Fruit fly (Drosophila melanogaster) whole organism, embryonic: ENCODE data around the gene CG13476.

Experiments used
- Bgb ChIP-seq: fragments of 200-800 bp; sonication (Bioruptor generic); IDR thresholded peaks from 2 replicates; pipeline ENCODE4 v1.3.6; 2022; ENCODE audit warnings: missing biosample characterization, missing genetic modification characterization; ENCODE audit not compliant: partially characterized antibody
- BtbVII ChIP-seq: fragments of 200-800 bp; sonication (Bioruptor generic); optimal IDR thresholded peaks from 3 replicates; lab custom pipeline; 2017; ENCODE audit warnings: missing biosample characterization, mild to moderate bottlenecking, missing genetic modification characterization
- CG11398 ChIP-seq: fragments of 200-800 bp; sonication (Bioruptor generic); optimal IDR thresholded peaks from 2 replicates; lab custom pipeline; 2016; ENCODE audit warnings: missing biosample characterization, missing genetic modification characterization
- CG12942 ChIP-seq: fragments of 200-800 bp; sonication (Bioruptor generic); optimal IDR thresholded peaks from 3 replicates; lab custom pipeline; 2016; ENCODE audit warnings: missing biosample characterization, missing genetic modification characterization
- CG15696 ChIP-seq: fragments of 200-800 bp; sonication (Bioruptor generic); optimal IDR thresholded peaks from 2 replicates; lab custom pipeline; 2019; ENCODE audit warnings: missing biosample characterization, mild to moderate bottlenecking, missing genetic modification characterization, moderate library complexity
- CG16813 ChIP-seq: fragments of 200-800 bp; sonication (Bioruptor generic); IDR thresholded peaks from 3 replicates; pipeline ENCODE4 v1.3.6; 2022; ENCODE audit warnings: missing biosample characterization, missing genetic modification characterization; ENCODE audit not compliant: partially characterized antibody
- CG17359 ChIP-seq: fragments of 200-800 bp; sonication (Bioruptor generic); optimal IDR thresholded peaks from 3 replicates; lab custom pipeline; 2018; ENCODE audit warnings: missing biosample characterization, mild to moderate bottlenecking, missing genetic modification characterization, moderate library complexity
- CG2120 ChIP-seq: fragments of 200-800 bp; sonication (Bioruptor generic); optimal IDR thresholded peaks from 3 replicates; lab custom pipeline; 2016; ENCODE audit warnings: missing biosample characterization, missing genetic modification characterization
- CG2199 ChIP-seq: fragments of 200-800 bp; sonication (Bioruptor generic); IDR thresholded peaks from 3 replicates; pipeline ENCODE4 v1.3.6; 2022; ENCODE audit warnings: missing biosample characterization, missing genetic modification characterization
- CG2712 ChIP-seq: fragments of 200-800 bp; optimal IDR thresholded peaks from 3 replicates; lab custom pipeline; 2019; ENCODE audit warnings: missing biosample characterization, mild to moderate bottlenecking, missing genetic modification characterization, moderate library complexity
- CG32532 ChIP-seq: fragments of 200-800 bp; sonication (Bioruptor generic); IDR thresholded peaks from 2 replicates; pipeline ENCODE4 v1.3.6; 2022; ENCODE audit warnings: missing biosample characterization, missing genetic modification characterization
- CG32772 ChIP-seq: fragments of 200-800 bp; sonication (Bioruptor generic); IDR thresholded peaks from 2 replicates; pipeline ENCODE4 v1.3.6; 2022; ENCODE audit warnings: missing biosample characterization, missing genetic modification characterization
- CG4424 ChIP-seq: fragments of 200-800 bp; sonication (Bioruptor generic); optimal IDR thresholded peaks from 3 replicates; lab custom pipeline; 2016; ENCODE audit warnings: missing biosample characterization, missing genetic modification characterization
- CG7745 ChIP-seq: fragments of 200-800 bp; sonication (Bioruptor generic); optimal IDR thresholded peaks from 2 replicates; lab custom pipeline; 2018; ENCODE audit warnings: missing biosample characterization, mild to moderate bottlenecking, missing genetic modification characterization, moderate library complexity
- CG7963 ChIP-seq: fragments of 200-800 bp; sonication (Bioruptor generic); IDR thresholded peaks from 3 replicates; pipeline ENCODE4 v1.3.6; 2022; ENCODE audit warnings: missing biosample characterization, missing genetic modification characterization; ENCODE audit not compliant: partially characterized antibody
- CG8290 ChIP-seq, 3 experiments: fragments of 200-800 bp; sonication (Bioruptor generic); optimal IDR thresholded peaks; 2 replicates each; lab custom pipeline; 2016 to 2019; ENCODE audit warnings: missing biosample characterization in 3 of 3, missing genetic modification characterization in 3 of 3, mild to moderate bottlenecking in 2 of 3, moderate library complexity in 1 of 3
- CG8359 ChIP-seq: fragments of 200-800 bp; sonication (Bioruptor generic); optimal IDR thresholded peaks from 2 replicates; lab custom pipeline; 2017; ENCODE audit warnings: missing biosample characterization, mild to moderate bottlenecking, missing genetic modification characterization, borderline replicate concordance
- D19A ChIP-seq: fragments of 200-800 bp; optimal IDR thresholded peaks from 3 replicates; lab custom pipeline; 2019; ENCODE audit warnings: missing biosample characterization, mild to moderate bottlenecking, missing genetic modification characterization, moderate library complexity
- Ets65A ChIP-seq: fragments of 200-800 bp; sonication (Bioruptor generic); peaks from one replicate; lab custom pipeline; 2016; ENCODE audit warnings: missing biosample characterization, missing genetic modification characterization
- Fer1 ChIP-seq: fragments of 200-800 bp; sonication (Bioruptor generic); optimal IDR thresholded peaks from 2 replicates; lab custom pipeline; 2017; ENCODE audit warnings: missing biosample characterization, mild to moderate bottlenecking, missing genetic modification characterization
- Fer3 ChIP-seq: fragments of 200-800 bp; sonication (Bioruptor generic); optimal IDR thresholded peaks from 2 replicates; lab custom pipeline; 2018; ENCODE audit warnings: missing biosample characterization, mild to moderate bottlenecking, missing genetic modification characterization, moderate library complexity
- HHEX ChIP-seq: fragments of 200-800 bp; sonication (Bioruptor generic); optimal IDR thresholded peaks from 3 replicates; lab custom pipeline; 2017; ENCODE audit warnings: missing biosample characterization, mild to moderate bottlenecking, missing genetic modification characterization, missing genetic modification reagents
- HLH3B ChIP-seq: fragments of 200-800 bp; sonication (Bioruptor generic); IDR thresholded peaks from 2 replicates; pipeline ENCODE4 v1.3.6; 2022; ENCODE audit warnings: missing biosample characterization, missing genetic modification characterization
- HmgD ChIP-seq: fragments of 200-800 bp; sonication (Bioruptor generic); optimal IDR thresholded peaks from 3 replicates; lab custom pipeline; 2016; ENCODE audit warnings: missing biosample characterization, missing genetic modification characterization
- Lhr ChIP-seq: fragments of 200-800 bp; sonication (Bioruptor generic); optimal IDR thresholded peaks from 3 replicates; lab custom pipeline; 2017; ENCODE audit warnings: mild to moderate bottlenecking, missing biosample characterization, missing genetic modification reagents, missing genetic modification characterization
- Myb ChIP-seq: fragments of 200-800 bp; sonication (Bioruptor generic); optimal IDR thresholded peaks from 2 replicates; lab custom pipeline; 2016; ENCODE audit warnings: missing biosample characterization, missing genetic modification characterization
- PHDP ChIP-seq: fragments of 200-800 bp; sonication (Bioruptor generic); optimal IDR thresholded peaks from 3 replicates; lab custom pipeline; 2018; ENCODE audit warnings: missing biosample characterization, mild to moderate bottlenecking, missing genetic modification characterization, moderate library complexity
- Ravus ChIP-seq: fragments of 200-800 bp; sonication (Bioruptor generic); IDR thresholded peaks from 2 replicates; pipeline ENCODE4 v1.3.6; 2022; ENCODE audit warnings: missing biosample characterization, missing genetic modification characterization
- Rx ChIP-seq: fragments of 200-800 bp; sonication (Bioruptor generic); IDR thresholded peaks from 2 replicates; pipeline ENCODE4 v1.3.6; 2022; ENCODE audit warnings: missing biosample characterization, missing genetic modification characterization
- Side ChIP-seq: fragments of 200-800 bp; sonication (Bioruptor generic); optimal IDR thresholded peaks from 2 replicates; lab custom pipeline; 2016; ENCODE audit warnings: missing biosample characterization, missing genetic modification characterization
- Six4 ChIP-seq: fragments of 200-800 bp; sonication (Bioruptor generic); optimal IDR thresholded peaks from 2 replicates; lab custom pipeline; 2016; ENCODE audit warnings: missing biosample characterization, missing genetic modification characterization
- Sry-δ ChIP-seq: fragments of 200-800 bp; sonication (Bioruptor generic); optimal IDR thresholded peaks from 2 replicates; lab custom pipeline; 2016; ENCODE audit warnings: missing biosample characterization, missing genetic modification characterization
- Stat92E ChIP-seq, 3 experiments: fragments of >200 bp in 2 of 3; fragments of 200-800 bp in 1 of 3; sonication (Bioruptor generic) in 1 of 3; optimal IDR thresholded peaks; 2 replicates each; lab custom pipeline; 2017 to 2019; ENCODE audit warnings: missing biosample characterization in 3 of 3, missing genetic modification characterization in 3 of 3, mild to moderate bottlenecking in 1 of 3, moderate library complexity in 1 of 3
- bcd ChIP-seq: fragments of 200-800 bp; sonication (Bioruptor generic); optimal IDR thresholded peaks from 2 replicates; lab custom pipeline; 2017; ENCODE audit warnings: missing biosample characterization, mild to moderate bottlenecking, missing genetic modification characterization
- dati ChIP-seq: fragments of 200-800 bp; sonication (Bioruptor generic); IDR thresholded peaks from 2 replicates; pipeline ENCODE4 v1.3.6; 2022; ENCODE audit warnings: missing biosample characterization, missing genetic modification characterization
- disco-r ChIP-seq: fragments of 200-800 bp; sonication (Bioruptor generic); optimal IDR thresholded peaks from 2 replicates; lab custom pipeline; 2016; ENCODE audit warnings: missing biosample characterization, missing genetic modification characterization
- fd3F ChIP-seq: fragments of 200-800 bp; sonication (Bioruptor generic); optimal IDR thresholded peaks from 2 replicates; lab custom pipeline; 2018; ENCODE audit warnings: missing biosample characterization, mild to moderate bottlenecking, missing genetic modification characterization, moderate library complexity
- hkb ChIP-seq, 2 experiments: fragments of 200-800 bp in 1 of 2; fragments of >200 bp in 1 of 2; sonication (Bioruptor generic) in 1 of 2; IDR thresholded peaks in 1 of 2; optimal IDR thresholded peaks in 1 of 2; 2 replicates each; pipeline versions ENCODE4 v1.3.6 to Lab custom; 2017 to 2022; ENCODE audit warnings: missing biosample characterization in 1 of 2, missing genetic modification characterization in 1 of 2
- insv ChIP-seq, 2 experiments: fragments of 200-800 bp; sonication (Bioruptor generic); optimal IDR thresholded peaks; 3 replicates each; lab custom pipeline; 2016 to 2018; ENCODE audit warnings: missing biosample characterization in 2 of 2, missing genetic modification characterization in 2 of 2
- klu ChIP-seq: fragments of 200-800 bp; sonication (Bioruptor generic); IDR thresholded peaks from 2 replicates; pipeline ENCODE4 v1.3.6; 2022; ENCODE audit warnings: missing biosample characterization, missing genetic modification characterization
- lbe ChIP-seq: fragments of 200-800 bp; sonication (Bioruptor generic); optimal IDR thresholded peaks from 2 replicates; lab custom pipeline; 2016; ENCODE audit warnings: missing biosample characterization, mild to moderate bottlenecking, missing genetic modification characterization
- pita ChIP-seq: fragments of 200-800 bp; sonication (Bioruptor generic); optimal IDR thresholded peaks from 2 replicates; lab custom pipeline; 2017; ENCODE audit warnings: missing biosample characterization, mild to moderate bottlenecking, missing genetic modification characterization
- psq ChIP-seq: fragments of 200-800 bp; sonication (Bioruptor generic); optimal IDR thresholded peaks from 2 replicates; lab custom pipeline; 2017; ENCODE audit warnings: missing biosample characterization, missing genetic modification characterization
- pum ChIP-seq: fragments of 200-800 bp; sonication (Bioruptor generic); optimal IDR thresholded peaks from 2 replicates; lab custom pipeline; 2016; ENCODE audit warnings: missing biosample characterization, missing genetic modification characterization
- salm ChIP-seq: fragments of 200-800 bp; sonication (Bioruptor generic); optimal IDR thresholded peaks from 2 replicates; lab custom pipeline; 2018; ENCODE audit warnings: missing biosample characterization, mild to moderate bottlenecking, missing genetic modification characterization
- ssp ChIP-seq: fragments of 200-800 bp; sonication (Bioruptor generic); IDR thresholded peaks from 2 replicates; pipeline ENCODE4 v1.3.6; 2022; ENCODE audit warnings: missing biosample characterization, missing genetic modification characterization
- trem ChIP-seq: fragments of 200-800 bp; optimal IDR thresholded peaks from 3 replicates; lab custom pipeline; 2019; ENCODE audit warnings: missing biosample characterization, mild to moderate bottlenecking, missing genetic modification characterization, moderate library complexity
- zen ChIP-seq: fragments of 200-800 bp; sonication (Bioruptor generic); optimal IDR thresholded peaks from 3 replicates; lab custom pipeline; 2018; ENCODE audit warnings: missing biosample characterization, mild to moderate bottlenecking, missing genetic modification characterization, moderate library complexity

CG13476 gene

DNA sequence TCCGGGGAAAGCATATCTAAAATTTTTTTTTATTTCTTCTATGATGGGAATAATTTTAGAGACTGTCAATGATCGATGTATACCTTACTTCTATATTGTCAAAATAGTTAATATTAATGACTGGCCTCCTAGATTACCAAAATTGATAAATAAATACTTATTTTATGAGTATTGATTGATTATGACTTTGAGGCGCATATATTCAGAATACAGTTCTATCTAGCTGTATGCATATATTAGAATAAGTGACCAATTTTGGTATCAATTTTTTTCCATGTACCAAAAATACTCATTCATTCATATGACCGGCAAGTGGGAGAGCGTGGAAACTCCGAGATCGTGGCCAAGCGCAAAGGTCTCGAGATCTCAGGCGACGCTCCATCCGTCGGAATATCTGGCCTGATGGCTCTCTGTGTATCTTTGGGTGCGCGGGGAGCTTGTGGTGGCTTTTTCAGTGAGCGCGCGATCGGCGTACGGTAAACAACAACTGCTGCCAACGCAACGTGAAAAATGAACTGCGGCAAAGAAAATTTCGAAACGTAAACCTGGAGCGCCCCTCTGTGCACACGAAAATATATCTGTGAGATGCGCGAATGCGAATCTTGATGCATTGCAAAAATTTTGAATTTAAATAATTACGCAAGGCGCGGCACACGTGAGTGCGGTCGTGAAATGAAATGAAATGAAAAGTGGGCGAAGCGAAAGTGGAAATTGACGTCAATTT, 32.7 kb upstream of the CG13476 start, which contains the start of the genes CG43121 and ome (continued):
- no peak for TF ChIP-seq CG12942 (GFP tag; lab: Kevin White, UChicago)
- TF ChIP-seq Bgb: peak; percentile 35; the same call in 1 of the 2 replicates
- no peak for TF ChIP-seq CG16813
- TF ChIP-seq hkb (optimal IDR thresholded peaks at IDR 0.05; lab: Kevin White, UChicago): no peak
- peak; percentile 58; the same call in 1 of the 2 replicates for TF ChIP-seq hkb (GFP tag; IDR thresholded peaks at IDR 0.05; lab: Robert Waterston, UW)
- no peak for TF ChIP-seq pita (GFP tag; lab: Kevin White, UChicago)
- TF ChIP-seq Ravus (GFP tag; lab: Robert Waterston, UW): no peak
- no peak for TF ChIP-seq trem
- no peak for TF ChIP-seq zen
- TF ChIP-seq HHEX (GFP tag; lab: Kevin White, UChicago): peak; percentile 19
- no peak for TF ChIP-seq insv (GFP tag; optimal IDR thresholded peaks at IDR 0.05; lab: Kevin White, UChicago)
- no peak for TF ChIP-seq psq (GFP tag; lab: Kevin White, UChicago)
- peak; percentile 68; the same call in 1 of the 3 replicates for TF ChIP-seq CG2199 (GFP tag; lab: Robert Waterston, UW)
- TF ChIP-seq ssp: no peak
- no peak for TF ChIP-seq Stat92E (GFP tag; optimal IDR thresholded peaks at IDR 0.05; lab: Kevin White, UChicago)
- no peak for TF ChIP-seq Fer3 (tag; lab: Kevin White, UChicago)
- peak; percentile 43 for TF ChIP-seq Fer1 (GFP tag; lab: Kevin White, UChicago)
- no peak for TF ChIP-seq Ets65A (GFP tag; lab: Kevin White, UChicago)
- no peak for TF ChIP-seq CG8290 (GFP tag; optimal IDR thresholded peaks at IDR 0.05; lab: Kevin White, UChicago)
- TF ChIP-seq CG8290 (tag; optimal IDR thresholded peaks at IDR 0.05; lab: Kevin White, UChicago): peak in 1 of 2 experiments; percentile 6
- TF ChIP-seq CG8359: no peak
- no peak for TF ChIP-seq disco-r
- no peak for TF ChIP-seq Sry-δ (GFP tag; lab: Kevin White, UChicago)
- peak; percentile 37; the same call in 1 of the 2 replicates for TF ChIP-seq HLH3B (GFP tag; lab: Robert Waterston, UW)
- no peak for TF ChIP-seq bcd (GFP tag; lab: Kevin White, UChicago)
- no peak for TF ChIP-seq Myb (GFP tag; lab: Kevin White, UChicago)
- TF ChIP-seq CG7745 (tag; lab: Kevin White, UChicago): no peak
- TF ChIP-seq CG2120: peak; percentile 20
- no peak for TF ChIP-seq Lhr (GFP tag; lab: Kevin White, UChicago)
- TF ChIP-seq CG7963 (GFP tag; lab: Robert Waterston, UW): no peak
- no peak for TF ChIP-seq CG15696
- TF ChIP-seq Side: no peak
- no peak for TF ChIP-seq HmgD (GFP tag; lab: Kevin White, UChicago)
- no peak for TF ChIP-seq dati (GFP tag; lab: Robert Waterston, UW)
- no peak for TF ChIP-seq salm (tag; lab: Kevin White, UChicago)
- no peak for TF ChIP-seq CG32772 (GFP tag; lab: Robert Waterston, UW)
- peak; percentile 10 for TF ChIP-seq CG11398 (GFP tag; lab: Kevin White, UChicago)
- no peak for TF ChIP-seq CG2712 (tag; lab: Kevin White, UChicago)
- TF ChIP-seq fd3F: peak; percentile 5
- TF ChIP-seq pum (GFP tag; lab: Kevin White, UChicago): no peak
- TF ChIP-seq klu (GFP tag; lab: Robert Waterston, UW): no peak
- no peak for TF ChIP-seq Six4 (GFP tag; lab: Kevin White, UChicago)
- no peak for TF ChIP-seq Rx (GFP tag; lab: Robert Waterston, UW)
- TF ChIP-seq PHDP (tag; lab: Kevin White, UChicago): peak; percentile 28
- peak; percentile 31; the same call in 1 of the 2 replicates for TF ChIP-seq CG32532
- TF ChIP-seq BtbVII (GFP tag; lab: Kevin White, UChicago): peak; percentile 40
- no peak for TF ChIP-seq lbe (GFP tag; lab: Kevin White, UChicago)
- TF ChIP-seq CG4424: no peak
- peak; percentile 30 for TF ChIP-seq CG17359 (tag; lab: Kevin White, UChicago)
- TF ChIP-seq D19A (tag; lab: Kevin White, UChicago): no peak
